Worm (Caenorhabditis elegans) whole organism, L3 larva: ENCODE measurements around the gene C36C5.14.

Experiments
- ceh-16 ChIP-seq: sonication (generic microtip); optimal IDR thresholded peaks from 2 replicates; lab custom pipeline; 2017; ENCODE audit warnings: missing biosample characterization, missing genetic modification characterization
- ceh-82 ChIP-seq: fragments of 150-350 bp; optimal IDR thresholded peaks from 2 replicates; lab custom pipeline; 2014; ENCODE audit warnings: missing biosample characterization, missing genetic modification characterization
- egl-27 ChIP-seq: sonication (generic microtip); optimal IDR thresholded peaks from 4 replicates; lab custom pipeline; 2017; ENCODE audit warnings: missing biosample characterization, missing genetic modification reagents, missing genetic modification characterization
- elt-2 ChIP-seq: sonication (generic microtip); optimal IDR thresholded peaks from 2 replicates; lab custom pipeline; 2016; ENCODE audit warnings: missing genetic modification reagents, mild to moderate bottlenecking, missing genetic modification characterization, missing compliant biosample characterization
- eor-1 ChIP-seq, 2 experiments: fragments of 150-350 bp; optimal IDR thresholded peaks; 2 replicates each; lab custom pipeline; 2014 to 2018; ENCODE audit warnings: missing biosample characterization in 2 of 2, missing genetic modification characterization in 2 of 2
- fkh-10 ChIP-seq: sonication (generic microtip); optimal IDR thresholded peaks from 2 replicates; lab custom pipeline; 2017; ENCODE audit warnings: missing biosample characterization, missing genetic modification reagents, missing genetic modification characterization
- fkh-2 ChIP-seq: fragments of 150-350 bp; optimal IDR thresholded peaks from 2 replicates; lab custom pipeline; 2014; ENCODE audit warnings: missing biosample characterization, missing genetic modification reagents, missing genetic modification characterization
- lin-15B ChIP-seq: fragments of 150-350 bp; optimal IDR thresholded peaks from 2 replicates; lab custom pipeline; 2014; ENCODE audit warnings: missing biosample characterization, missing genetic modification characterization
- lin-39 ChIP-seq: fragments of 150-350 bp; optimal IDR thresholded peaks from 2 replicates; lab custom pipeline; 2018; ENCODE audit warnings: missing biosample characterization, missing genetic modification reagents, missing genetic modification characterization
- lsy-12 ChIP-seq: sonication (generic microtip); optimal IDR thresholded peaks from 2 replicates; lab custom pipeline; 2016; ENCODE audit warnings: mild to moderate bottlenecking, missing genetic modification characterization, missing compliant biosample characterization
- nhr-77 ChIP-seq: fragments of 150-350 bp; optimal IDR thresholded peaks from 2 replicates; lab custom pipeline; 2014; ENCODE audit warnings: missing biosample characterization, missing genetic modification characterization
- pha-4 ChIP-seq: fragments of 150-350 bp; optimal IDR thresholded peaks from 2 replicates; lab custom pipeline; 2014; ENCODE audit warnings: missing biosample characterization, missing genetic modification reagents, missing genetic modification characterization
- skn-1 ChIP-seq: fragments of 150-350 bp; optimal IDR thresholded peaks from 2 replicates; lab custom pipeline; 2014; ENCODE audit warnings: missing biosample characterization, missing genetic modification characterization
- unc-39 ChIP-seq: sonication (generic microtip); optimal IDR thresholded peaks from 4 replicates; lab custom pipeline; 2017; ENCODE audit warnings: missing biosample characterization, missing genetic modification characterization
- zag-1 ChIP-seq: fragments of 150-350 bp; optimal IDR thresholded peaks from 2 replicates; lab custom pipeline; 2014; ENCODE audit warnings: missing biosample characterization, missing genetic modification characterization

Gene C36C5.14

DNA sequence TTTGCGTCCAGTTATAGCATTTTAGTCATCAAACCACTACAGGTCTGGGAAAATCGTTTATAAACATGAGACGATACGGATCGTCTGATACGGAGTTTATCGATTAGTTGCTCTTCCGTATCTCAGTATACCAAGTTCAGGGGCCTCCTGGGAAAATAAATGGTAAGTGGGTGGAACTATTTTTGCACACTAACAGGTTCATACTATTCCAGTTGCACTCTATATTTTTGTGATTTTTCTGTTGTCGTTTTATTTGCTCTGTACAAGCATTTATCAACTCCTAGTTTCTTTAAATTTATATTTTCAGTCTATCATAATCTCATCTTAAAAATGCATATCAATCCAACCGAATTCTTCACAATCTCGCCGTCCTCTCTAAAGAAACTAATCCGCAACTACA lies 50.4 kb downstream of the C36C5.14 start, which contains the start of gene Y73C8C.3:
TSS of gene Y73C8C.3 (plus strand) at position 301 of the 400 bp plus-strand sequence.
- TF ChIP-seq lin-15B (tag; lab: Kevin White, UChicago): no peak
- no peak for TF ChIP-seq fkh-2 (tag; lab: Kevin White, UChicago)
- TF ChIP-seq pha-4: no peak
- no peak for TF ChIP-seq lin-39
- no peak for TF ChIP-seq zag-1 (tag; lab: Kevin White, UChicago)
- TF ChIP-seq eor-1 (tag; optimal IDR thresholded peaks at IDR 0.05; lab: Kevin White, UChicago): no peak
- no peak for TF ChIP-seq elt-2 (tag; lab: Kevin White, UChicago)
- no peak for TF ChIP-seq skn-1 (tag; lab: Kevin White, UChicago)
- TF ChIP-seq lsy-12 (tag; lab: Kevin White, UChicago): no peak
- TF ChIP-seq nhr-77 (tag; lab: Kevin White, UChicago): no peak
- TF ChIP-seq ceh-16 (tag; lab: Kevin White, UChicago): no peak
- no peak for TF ChIP-seq egl-27 (tag; lab: Kevin White, UChicago)
- TF ChIP-seq ceh-82 (tag; lab: Kevin White, UChicago): no peak
- no peak for TF ChIP-seq fkh-10 (GFP tag; lab: Kevin White, UChicago)
- no peak for TF ChIP-seq unc-39 (tag; lab: Kevin White, UChicago)
